Worm (Caenorhabditis elegans) whole organism, young adult: ENCODE data around the gene C16B8.4.

ENCODE experiments used
- B0019.2 ChIP-seq: fragments of 200-800 bp; sonication (Bioruptor generic); conservative IDR thresholded peaks from 2 replicates; pipeline ENCODE4 v1.3.6; 2022; ENCODE audit warnings: missing genetic modification reagents, missing genetic modification characterization, missing compliant biosample characterization
- B0336.3 ChIP-seq: fragments of 200-800 bp; sonication (Bioruptor generic); IDR thresholded peaks from 2 replicates; pipeline ENCODE4 v1.3.6; 2022; ENCODE audit warnings: missing genetic modification characterization, missing compliant biosample characterization
- D2030.7 ChIP-seq: fragments of 200-800 bp; sonication (Bioruptor generic); IDR thresholded peaks from 2 replicates; pipeline ENCODE4 v1.3.6; 2022; ENCODE audit warnings: missing genetic modification reagents, missing genetic modification characterization, missing compliant biosample characterization
- F22D6.2 ChIP-seq: sonication (generic microtip); optimal IDR thresholded peaks from 2 replicates; lab custom pipeline; 2016; ENCODE audit warnings: mild to moderate bottlenecking, missing genetic modification characterization, missing compliant biosample characterization
- F39B2.1 ChIP-seq: fragments of 200-800 bp; sonication (Bioruptor generic); IDR thresholded peaks from 2 replicates; pipeline ENCODE4 v1.3.6; 2022; ENCODE audit warnings: missing genetic modification reagents, missing genetic modification characterization, missing compliant biosample characterization
- F55B11.4 ChIP-seq: sonication (generic microtip); optimal IDR thresholded peaks from 2 replicates; lab custom pipeline; 2016; ENCODE audit warnings: missing compliant biosample characterization, missing genetic modification characterization, borderline replicate concordance; ENCODE audit not compliant: insufficient read depth
- F57A8.1 ChIP-seq: fragments of 200-800 bp; sonication (Bioruptor generic); optimal IDR thresholded peaks from 2 replicates; lab custom pipeline; 2018; ENCODE audit warnings: mild to moderate bottlenecking, missing genetic modification characterization, moderate library complexity, missing compliant biosample characterization
- K12H6.12 ChIP-seq: fragments of 200-800 bp; sonication (Bioruptor generic); optimal IDR thresholded peaks from 2 replicates; lab custom pipeline; 2018; ENCODE audit warnings: mild to moderate bottlenecking, missing genetic modification characterization, missing compliant biosample characterization
- T07F8.4 ChIP-seq: sonication (generic microtip); optimal IDR thresholded peaks from 2 replicates; lab custom pipeline; 2016; ENCODE audit warnings: mild to moderate bottlenecking, missing genetic modification characterization, moderate library complexity, missing compliant biosample characterization
- Y67H2A.10 ChIP-seq: fragments of 200-800 bp; sonication (Bioruptor generic); conservative IDR thresholded peaks from 2 replicates; pipeline ENCODE4 v1.3.6; 2022; ENCODE audit warnings: missing genetic modification reagents, missing genetic modification characterization, missing compliant biosample characterization
- akir-1 ChIP-seq: fragments of 200-800 bp; sonication (Bioruptor generic); optimal IDR thresholded peaks from 2 replicates; lab custom pipeline; 2018; ENCODE audit warnings: mild to moderate bottlenecking, missing genetic modification characterization, moderate library complexity, missing compliant biosample characterization
- ama-1 ChIP-seq, 3 experiments: fragments of 150-350 bp in 1 of 3; sonication (generic microtip) in 2 of 3; optimal IDR thresholded peaks; 2 replicates each; lab custom pipeline; 2014 to 2018; ENCODE audit warnings: missing biosample characterization in 2 of 3, missing genetic modification characterization in 2 of 3, missing genetic modification reagents in 2 of 3
- atf-7 ChIP-seq: sonication (generic microtip); optimal IDR thresholded peaks from 2 replicates; lab custom pipeline; 2017; ENCODE audit warnings: mild to moderate bottlenecking, missing genetic modification characterization, missing compliant biosample characterization
- athp-1 ChIP-seq: sonication (generic microtip); optimal IDR thresholded peaks from 2 replicates; lab custom pipeline; 2017; ENCODE audit warnings: mild to moderate bottlenecking, missing genetic modification characterization, missing compliant biosample characterization
- bed-1 ChIP-seq: fragments of 200-800 bp; sonication (Bioruptor generic); IDR thresholded peaks from 2 replicates; pipeline ENCODE4 v1.3.6; 2022; ENCODE audit warnings: missing genetic modification reagents, missing genetic modification characterization, missing compliant biosample characterization
- cebp-1 ChIP-seq, 2 experiments: fragments of 200-800 bp in 1 of 2; sonication (Bioruptor generic) in 1 of 2; sonication (generic microtip) in 1 of 2; IDR thresholded peaks in 1 of 2; optimal IDR thresholded peaks in 1 of 2; 2 replicates each; pipeline versions ENCODE4 v1.3.6 to Lab custom; 2017 to 2022; ENCODE audit warnings: missing compliant biosample characterization in 2 of 2, missing genetic modification characterization in 2 of 2, mild to moderate bottlenecking in 1 of 2, missing genetic modification reagents in 1 of 2, moderate library complexity in 1 of 2
- cebp-2 ChIP-seq: fragments of 200-800 bp; sonication (Bioruptor generic); IDR thresholded peaks from 2 replicates; pipeline ENCODE4 v1.3.6; 2022; ENCODE audit warnings: missing genetic modification characterization, missing compliant biosample characterization
- ceh-100 ChIP-seq: fragments of 200-800 bp; sonication (Bioruptor generic); IDR thresholded peaks from 2 replicates; pipeline ENCODE4 v1.3.6; 2022; ENCODE audit warnings: missing genetic modification reagents, missing genetic modification characterization, missing compliant biosample characterization
- ceh-27 ChIP-seq: fragments of 200-800 bp; sonication (Bioruptor generic); optimal IDR thresholded peaks from 2 replicates; lab custom pipeline; 2018; ENCODE audit warnings: mild to moderate bottlenecking, missing genetic modification characterization, moderate library complexity, missing compliant biosample characterization
- ceh-40 ChIP-seq: fragments of 200-800 bp; sonication (Bioruptor generic); IDR thresholded peaks from 2 replicates; pipeline ENCODE4 v1.3.6; 2022; ENCODE audit warnings: missing genetic modification characterization, missing compliant biosample characterization
- ceh-58 ChIP-seq: fragments of 200-800 bp; sonication (Bioruptor generic); IDR thresholded peaks from 2 replicates; pipeline ENCODE4 v1.3.6; 2022; ENCODE audit warnings: missing genetic modification characterization, missing compliant biosample characterization
- chd-7 ChIP-seq: sonication (generic microtip); optimal IDR thresholded peaks from 2 replicates; lab custom pipeline; 2016; ENCODE audit warnings: mild to moderate bottlenecking, missing genetic modification characterization, moderate library complexity, missing compliant biosample characterization
- egl-44 ChIP-seq: fragments of 200-800 bp; sonication (Bioruptor generic); IDR thresholded peaks from 2 replicates; pipeline ENCODE4 v1.3.6; 2022; ENCODE audit warnings: missing genetic modification reagents, missing genetic modification characterization, missing compliant biosample characterization
- ekl-4 ChIP-seq: fragments of 200-800 bp; sonication (Bioruptor generic); IDR thresholded peaks from 2 replicates; pipeline ENCODE4 v1.3.6; 2022; ENCODE audit warnings: missing genetic modification reagents, missing genetic modification characterization, missing compliant biosample characterization
- hlh-12 ChIP-seq: sonication (generic microtip); optimal IDR thresholded peaks from 2 replicates; lab custom pipeline; 2016; ENCODE audit warnings: missing genetic modification characterization, missing compliant biosample characterization
- let-526 ChIP-seq: fragments of 200-800 bp; sonication (Bioruptor generic); IDR thresholded peaks from 2 replicates; pipeline ENCODE4 v1.3.6; 2022; ENCODE audit warnings: missing genetic modification reagents, missing genetic modification characterization, missing compliant biosample characterization
- lin-26 ChIP-seq: fragments of 200-800 bp; sonication (Bioruptor generic); IDR thresholded peaks from 2 replicates; pipeline ENCODE4 v1.3.6; 2022; ENCODE audit warnings: missing genetic modification reagents, missing genetic modification characterization, missing compliant biosample characterization
- lin-35 ChIP-seq, 3 experiments: fragments of 150-350 bp in 2 of 3; sonication (generic microtip) in 1 of 3; optimal IDR thresholded peaks; 2 replicates each; lab custom pipeline; 2014 to 2018; ENCODE audit warnings: missing biosample characterization in 3 of 3, missing genetic modification characterization in 3 of 3, missing genetic modification reagents in 3 of 3
- lir-1 ChIP-seq: fragments of 200-800 bp; sonication (Bioruptor generic); conservative IDR thresholded peaks from 2 replicates; pipeline ENCODE4 v1.3.6; 2022; ENCODE audit warnings: missing genetic modification reagents, missing genetic modification characterization, missing compliant biosample characterization
- madf-3 ChIP-seq: fragments of 200-800 bp; sonication (Bioruptor generic); IDR thresholded peaks from 2 replicates; pipeline ENCODE4 v1.3.6; 2022; ENCODE audit warnings: missing genetic modification reagents, missing genetic modification characterization, missing compliant biosample characterization
- mcd-1 ChIP-seq: fragments of 200-800 bp; sonication (Bioruptor generic); IDR thresholded peaks from 2 replicates; pipeline ENCODE4 v1.3.6; 2022; ENCODE audit warnings: missing genetic modification reagents, missing genetic modification characterization, missing compliant biosample characterization
- mes-4 ChIP-seq: sonication (generic microtip); optimal IDR thresholded peaks from 2 replicates; lab custom pipeline; 2016; ENCODE audit warnings: missing genotype, missing genetic modification characterization, missing compliant biosample characterization
- mxl-1 ChIP-seq: sonication (generic microtip); optimal IDR thresholded peaks from 2 replicates; lab custom pipeline; 2016; ENCODE audit warnings: missing genetic modification characterization, missing compliant biosample characterization
- nfya-1 ChIP-seq: sonication (generic microtip); optimal IDR thresholded peaks from 2 replicates; lab custom pipeline; 2017; ENCODE audit warnings: antibody characterized with exemption, missing compliant biosample characterization, missing genetic modification characterization, borderline replicate concordance; ENCODE audit not compliant: insufficient read depth
- pbrm-1 ChIP-seq: fragments of 200-800 bp; sonication (Bioruptor generic); IDR thresholded peaks from 2 replicates; pipeline ENCODE4 v1.3.6; 2022; ENCODE audit warnings: missing genetic modification reagents, missing genetic modification characterization, missing compliant biosample characterization
- rcor-1 ChIP-seq: fragments of 200-800 bp; sonication (Bioruptor generic); IDR thresholded peaks from 2 replicates; pipeline ENCODE4 v1.3.6; 2022; ENCODE audit warnings: missing genetic modification reagents, missing genetic modification characterization, missing compliant biosample characterization
- repo-1 ChIP-seq: sonication (generic microtip); optimal IDR thresholded peaks from 2 replicates; lab custom pipeline; 2017; ENCODE audit warnings: mild to moderate bottlenecking, missing genetic modification characterization, missing compliant biosample characterization
- rpc-1 ChIP-seq, 2 experiments: fragments of 150-350 bp in 1 of 2; sonication (generic microtip) in 1 of 2; optimal IDR thresholded peaks; 2 replicates each; lab custom pipeline; 2014 to 2018; ENCODE audit warnings: missing biosample characterization in 1 of 2, missing genetic modification characterization in 1 of 2, missing genetic modification reagents in 1 of 2, missing genotype in 1 of 2
- snpc-1.1 ChIP-seq: sonication (generic microtip); optimal IDR thresholded peaks from 2 replicates; lab custom pipeline; 2017; ENCODE audit warnings: missing genetic modification characterization, mild to moderate bottlenecking, missing compliant biosample characterization, antibody characterized with exemption, moderate library complexity, missing genotype, missing genetic modification reagents; ENCODE audit not compliant: insufficient read depth
- snpc-1.3 ChIP-seq: sonication (generic microtip); optimal IDR thresholded peaks from 2 replicates; lab custom pipeline; 2017; ENCODE audit warnings: missing genetic modification characterization, mild to moderate bottlenecking, missing compliant biosample characterization, antibody characterized with exemption, moderate library complexity, missing genotype, missing genetic modification reagents; ENCODE audit not compliant: insufficient read depth
- snpc-4 ChIP-seq, 5 experiments: fragments of 150-350 bp in 1 of 5; sonication (generic microtip) in 4 of 5; optimal IDR thresholded peaks; 2 replicates each; lab custom pipeline; 2014 to 2018; ENCODE audit warnings: missing genetic modification characterization in 5 of 5, missing biosample characterization in 3 of 5, antibody characterized with exemption in 2 of 5, mild to moderate bottlenecking in 2 of 5, missing compliant biosample characterization in 2 of 5, missing genotype in 2 of 5, moderate library complexity in 2 of 5, missing genetic modification reagents in 1 of 5
- tbp1 ChIP-seq: fragments of 200-800 bp; sonication (Bioruptor generic); optimal IDR thresholded peaks from 2 replicates; lab custom pipeline; 2018; ENCODE audit warnings: mild to moderate bottlenecking, missing genetic modification characterization, missing compliant biosample characterization
- zim-3 ChIP-seq: sonication (generic microtip); optimal IDR thresholded peaks from 2 replicates; lab custom pipeline; 2017; ENCODE audit warnings: mild to moderate bottlenecking, missing genetic modification characterization, moderate library complexity, missing compliant biosample characterization
- ztf-18 ChIP-seq: sonication (generic microtip); optimal IDR thresholded peaks from 2 replicates; lab custom pipeline; 2016; ENCODE audit warnings: missing genotype, mild to moderate bottlenecking, missing genetic modification characterization, missing compliant biosample characterization
- ztf-6 ChIP-seq: fragments of 200-800 bp; sonication (Bioruptor generic); IDR thresholded peaks from 2 replicates; pipeline ENCODE4 v1.3.6; 2022; ENCODE audit warnings: missing genetic modification reagents, missing genetic modification characterization, missing compliant biosample characterization

The C16B8.4 gene

DNA sequence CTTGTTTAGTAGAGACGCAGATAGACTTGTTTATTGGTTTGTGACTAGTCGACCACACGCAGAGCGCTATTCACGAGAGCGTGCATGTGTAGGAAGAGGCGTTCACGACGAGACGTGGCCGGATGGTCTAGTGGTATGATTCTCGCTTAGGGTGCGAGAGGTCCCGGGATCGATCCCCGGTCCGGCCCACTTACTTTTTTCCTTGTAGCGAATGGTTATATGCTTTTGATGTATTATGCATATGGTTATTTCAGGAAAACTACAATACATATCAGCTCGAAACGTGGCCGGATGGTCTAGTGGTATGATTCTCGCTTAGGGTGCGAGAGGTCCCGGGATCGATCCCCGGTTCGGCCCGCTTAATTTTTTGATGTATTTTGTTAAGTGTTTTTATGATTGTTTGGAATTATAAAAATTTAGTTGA lies 3.4 kb downstream of the C16B8.4 start (continued):
- TF ChIP-seq ama-1 (optimal IDR thresholded peaks at IDR 0.05; lab: Kevin White, UChicago) (no peak), ama-1 (GFP tag; optimal IDR thresholded peaks at IDR 0.05; lab: Kevin White, UChicago) (peak in 1 of 2 experiments; percentile 43), chd-7 (tag; lab: Kevin White, UChicago) (peak; percentile 94), Y67H2A.10 (no peak), egl-44 (GFP tag; lab: Robert Waterston, UW) (peak; percentile 72; the same call in 1 of the 2 replicates), athp-1 (tag; lab: Kevin White, UChicago) (peak; percentile 70), ceh-58 (GFP tag; lab: Robert Waterston, UW) (0 out of 2 replicates have a peak, but pooled peaks have one; percentile 61), let-526 (GFP tag; lab: Robert Waterston, UW) (0 out of 2 replicates have a peak, but pooled peaks have one; percentile 14), mcd-1 (GFP tag; lab: Robert Waterston, UW) (peak; percentile 66), ceh-100 (GFP tag; lab: Robert Waterston, UW) (peak; percentile 29; the same call in 1 of the 2 replicates), cebp-1 (GFP tag; IDR thresholded peaks at IDR 0.05; lab: Robert Waterston, UW) (peak; percentile 66), cebp-1 (tag; optimal IDR thresholded peaks at IDR 0.05; lab: Kevin White, UChicago) (no peak), lin-35 (GFP tag; optimal IDR thresholded peaks at IDR 0.05; lab: Kevin White, UChicago) (peak in 1 of 3 experiments; percentile 63), ceh-40 (peak; percentile 82; the same call in 1 of the 2 replicates), lin-26 (GFP tag; lab: Robert Waterston, UW) (peak; percentile 88), akir-1 (no peak), rcor-1 (GFP tag; lab: Robert Waterston, UW) (peak; percentile 90), cebp-2 (GFP tag; lab: Robert Waterston, UW) (peak; percentile 86; the same call in 1 of the 2 replicates), F57A8.1 (GFP tag; lab: Kevin White, UChicago) (peak; percentile 67), bed-1 (GFP tag; lab: Robert Waterston, UW) (no peak), ceh-27 (peak; percentile 89), snpc-4 (GFP tag; optimal IDR thresholded peaks at IDR 0.05; lab: Kevin White, UChicago) (peak; percentile 61), snpc-4 (tag; optimal IDR thresholded peaks at IDR 0.05; lab: Kevin White, UChicago) (peak; percentile 6 to 76 (median 54)), B0336.3 (GFP tag; lab: Robert Waterston, UW) (peak; percentile 70), ztf-6 (peak; percentile 62; the same call in 1 of the 2 replicates), madf-3 (GFP tag; lab: Robert Waterston, UW) (0 out of 2 replicates have a peak, but pooled peaks have one; percentile 68), mes-4 (tag; lab: Kevin White, UChicago) (peak; percentile 19), F55B11.4 (tag; lab: Kevin White, UChicago) (no peak), rpc-1 (optimal IDR thresholded peaks at IDR 0.05; lab: Kevin White, UChicago) (peak; percentile 79), rpc-1 (tag; optimal IDR thresholded peaks at IDR 0.05; lab: Kevin White, UChicago) (peak; percentile 79), ztf-18 (tag; lab: Kevin White, UChicago) (peak; percentile 57), K12H6.12 (tag; lab: Kevin White, UChicago) (peak; percentile 43), zim-3 (peak; percentile 47), tbp1 (GFP tag; lab: Kevin White, UChicago) (peak; percentile 93), hlh-12 (peak; percentile 51), D2030.7 (peak; percentile 98), repo-1 (tag; lab: Kevin White, UChicago) (no peak), atf-7 (tag; lab: Kevin White, UChicago) (peak; percentile 69), F39B2.1 (GFP tag; lab: Robert Waterston, UW) (no peak), F22D6.2 (tag; lab: Kevin White, UChicago) (no peak), B0019.2 (GFP tag; lab: Robert Waterston, UW) (peak; percentile 54; the same call in 1 of the 2 replicates), snpc-1.3 (peak; percentile 51), snpc-1.1 (no peak), mxl-1 (tag; lab: Kevin White, UChicago) (peak; percentile 56), lir-1 (GFP tag; lab: Robert Waterston, UW) (peak; percentile 86), pbrm-1 (GFP tag; lab: Robert Waterston, UW) (peak; percentile 95), T07F8.4 (peak; percentile 26), ekl-4 (GFP tag; lab: Robert Waterston, UW) (peak; percentile 87), nfya-1 (no peak)
